Worm (Caenorhabditis elegans): ENCODE data around the gene sri-33.
"Not testable (repeated sequence)": the region's sequence is repeated elsewhere in the genome, so short reads cannot be mapped to it uniquely, and the experiment has no call there.

DNA sequence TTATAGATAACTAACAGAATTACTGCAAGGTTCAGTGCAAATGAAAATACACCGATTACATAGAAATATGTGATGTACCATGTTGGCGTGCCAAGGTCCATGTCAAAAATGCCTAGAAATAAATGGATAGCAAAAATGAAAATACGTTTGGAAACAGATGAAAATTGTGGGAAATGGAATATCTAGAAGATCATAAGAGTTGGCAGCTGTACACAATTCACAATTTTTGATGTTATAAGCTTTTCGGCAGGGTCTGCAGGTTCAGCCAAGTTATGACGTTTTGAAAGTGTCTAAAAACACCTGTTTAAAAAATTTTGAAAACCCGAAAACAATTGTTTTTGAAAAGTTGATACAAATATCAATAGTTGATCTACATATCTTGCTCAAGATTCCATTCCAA lies 12.1 kb downstream of the sri-33 start, which contains the start of gene sri-43:
- TF ChIP-seq lin-1 (GFP tag; IDR thresholded peaks at IDR 0.05); fos-1 (tag; optimal IDR thresholded peaks at IDR 0.05); madf-5 (GFP tag; IDR thresholded peaks at IDR 0.05); T20F7.1 (GFP tag; optimal IDR thresholded peaks at IDR 0.05); nhr-11 (tag; optimal IDR thresholded peaks at IDR 0.05); nhr-28 (tag; optimal IDR thresholded peaks at IDR 0.05); ctbp-1 (GFP tag; IDR thresholded peaks at IDR 0.05); snpc-4 (tag; optimal IDR thresholded peaks at IDR 0.05): not testable (repeated sequence)
